Worm (Caenorhabditis elegans) whole organism, young adult: ENCODE results near the gene smc-5.

Source experiments
- B0035.1 ChIP-seq: sonication (generic microtip); optimal IDR thresholded peaks from 2 replicates; lab custom pipeline; 2016; ENCODE audit warnings: missing genetic modification characterization, mild to moderate bottlenecking, missing compliant biosample characterization, missing genotype, missing genetic modification reagents
- C06A6.2 ChIP-seq: fragments of 200-800 bp; sonication (Bioruptor generic); conservative IDR thresholded peaks from 2 replicates; pipeline ENCODE4 v1.3.6; 2022; ENCODE audit warnings: missing genetic modification characterization, missing compliant biosample characterization
- F23B12.7 ChIP-seq: sonication (generic microtip); optimal IDR thresholded peaks from 2 replicates; lab custom pipeline; 2017; ENCODE audit warnings: missing genetic modification characterization, mild to moderate bottlenecking, missing compliant biosample characterization, antibody characterized with exemption, moderate library complexity; ENCODE audit not compliant: insufficient read depth
- F33H1.4 ChIP-seq: fragments of 200-800 bp; sonication (Bioruptor generic); IDR thresholded peaks from 2 replicates; pipeline ENCODE4 v1.3.6; 2022; ENCODE audit warnings: missing genetic modification reagents, missing genetic modification characterization, missing compliant biosample characterization
- F57A8.1 ChIP-seq: fragments of 200-800 bp; sonication (Bioruptor generic); optimal IDR thresholded peaks from 2 replicates; lab custom pipeline; 2018; ENCODE audit warnings: mild to moderate bottlenecking, missing genetic modification characterization, moderate library complexity, missing compliant biosample characterization
- T07F8.4 ChIP-seq: sonication (generic microtip); optimal IDR thresholded peaks from 2 replicates; lab custom pipeline; 2016; ENCODE audit warnings: mild to moderate bottlenecking, missing genetic modification characterization, moderate library complexity, missing compliant biosample characterization
- T26A5.8 ChIP-seq: sonication (generic microtip); optimal IDR thresholded peaks from 2 replicates; lab custom pipeline; 2016; ENCODE audit warnings: missing genetic modification characterization, missing compliant biosample characterization
- Y53F4B.3 ChIP-seq: fragments of 200-800 bp; sonication (Bioruptor generic); IDR thresholded peaks from 2 replicates; pipeline ENCODE4 v1.3.6; 2022; ENCODE audit warnings: missing genetic modification reagents, missing genetic modification characterization, missing compliant biosample characterization
- Y53G8AR.9 ChIP-seq: fragments of 200-800 bp; sonication (Bioruptor generic); conservative IDR thresholded peaks from 2 replicates; pipeline ENCODE4 v1.3.6; 2022; ENCODE audit warnings: missing genetic modification reagents, missing genetic modification characterization, missing compliant biosample characterization
- Y95B8A.8 ChIP-seq: fragments of 200-800 bp; sonication (Bioruptor generic); IDR thresholded peaks from 2 replicates; pipeline ENCODE4 v1.3.6; 2022; ENCODE audit warnings: missing genetic modification reagents, missing genetic modification characterization, missing compliant biosample characterization
- akir-1 ChIP-seq: fragments of 200-800 bp; sonication (Bioruptor generic); optimal IDR thresholded peaks from 2 replicates; lab custom pipeline; 2018; ENCODE audit warnings: mild to moderate bottlenecking, missing genetic modification characterization, moderate library complexity, missing compliant biosample characterization
- attf-3 ChIP-seq: fragments of 200-800 bp; sonication (Bioruptor generic); conservative IDR thresholded peaks from 2 replicates; pipeline ENCODE4 v1.3.6; 2022; ENCODE audit warnings: missing genetic modification reagents, missing genetic modification characterization, missing compliant biosample characterization
- bed-1 ChIP-seq: fragments of 200-800 bp; sonication (Bioruptor generic); IDR thresholded peaks from 2 replicates; pipeline ENCODE4 v1.3.6; 2022; ENCODE audit warnings: missing genetic modification reagents, missing genetic modification characterization, missing compliant biosample characterization
- bed-2 ChIP-seq: fragments of 200-800 bp; sonication (Bioruptor generic); IDR thresholded peaks from 2 replicates; pipeline ENCODE4 v1.3.6; 2022; ENCODE audit warnings: missing genetic modification reagents, missing genetic modification characterization, missing compliant biosample characterization
- cebp-1 ChIP-seq, 2 experiments: fragments of 200-800 bp in 1 of 2; sonication (Bioruptor generic) in 1 of 2; sonication (generic microtip) in 1 of 2; IDR thresholded peaks in 1 of 2; optimal IDR thresholded peaks in 1 of 2; 2 replicates each; pipeline versions ENCODE4 v1.3.6 to Lab custom; 2017 to 2022; ENCODE audit warnings: missing compliant biosample characterization in 2 of 2, missing genetic modification characterization in 2 of 2, mild to moderate bottlenecking in 1 of 2, missing genetic modification reagents in 1 of 2, moderate library complexity in 1 of 2
- ceh-27 ChIP-seq: fragments of 200-800 bp; sonication (Bioruptor generic); optimal IDR thresholded peaks from 2 replicates; lab custom pipeline; 2018; ENCODE audit warnings: mild to moderate bottlenecking, missing genetic modification characterization, moderate library complexity, missing compliant biosample characterization
- ceh-40 ChIP-seq: fragments of 200-800 bp; sonication (Bioruptor generic); IDR thresholded peaks from 2 replicates; pipeline ENCODE4 v1.3.6; 2022; ENCODE audit warnings: missing genetic modification characterization, missing compliant biosample characterization
- ceh-58 ChIP-seq: fragments of 200-800 bp; sonication (Bioruptor generic); IDR thresholded peaks from 2 replicates; pipeline ENCODE4 v1.3.6; 2022; ENCODE audit warnings: missing genetic modification characterization, missing compliant biosample characterization
- ceh-91 ChIP-seq: fragments of 200-800 bp; sonication (Bioruptor generic); IDR thresholded peaks from 2 replicates; pipeline ENCODE4 v1.3.6; 2022; ENCODE audit warnings: missing genetic modification reagents, missing genetic modification characterization, missing compliant biosample characterization
- dpff-1 ChIP-seq: sonication (generic microtip); optimal IDR thresholded peaks from 2 replicates; lab custom pipeline; 2017; ENCODE audit warnings: mild to moderate bottlenecking, missing genetic modification characterization, missing compliant biosample characterization
- dpl-1 ChIP-seq: fragments of 150-350 bp; optimal IDR thresholded peaks from 2 replicates; lab custom pipeline; 2014; ENCODE audit warnings: missing biosample characterization, missing genetic modification reagents, missing genetic modification characterization
- egl-18 ChIP-seq: fragments of 200-800 bp; sonication (Bioruptor generic); IDR thresholded peaks from 2 replicates; pipeline ENCODE4 v1.3.6; 2022; ENCODE audit warnings: missing genetic modification reagents, missing genetic modification characterization, missing compliant biosample characterization
- egl-44 ChIP-seq: fragments of 200-800 bp; sonication (Bioruptor generic); IDR thresholded peaks from 2 replicates; pipeline ENCODE4 v1.3.6; 2022; ENCODE audit warnings: missing genetic modification reagents, missing genetic modification characterization, missing compliant biosample characterization
- egrh-3 ChIP-seq: fragments of 200-800 bp; sonication (Bioruptor generic); IDR thresholded peaks from 2 replicates; pipeline ENCODE4 v1.3.6; 2022; ENCODE audit warnings: missing genetic modification reagents, missing genetic modification characterization, missing compliant biosample characterization
- ets-4 ChIP-seq: fragments of 200-800 bp; sonication (Bioruptor generic); optimal IDR thresholded peaks from 2 replicates; lab custom pipeline; 2018; ENCODE audit warnings: mild to moderate bottlenecking, missing genetic modification characterization, missing compliant biosample characterization
- fkh-3 ChIP-seq: sonication (generic microtip); optimal IDR thresholded peaks from 2 replicates; lab custom pipeline; 2016; ENCODE audit warnings: mild to moderate bottlenecking, missing genetic modification characterization, missing compliant biosample characterization
- him-1 ChIP-seq: sonication (generic microtip); optimal IDR thresholded peaks from 2 replicates; lab custom pipeline; 2016; ENCODE audit warnings: missing genotype, missing genetic modification reagents, missing genetic modification characterization, missing compliant biosample characterization
- hlh-26 ChIP-seq: fragments of 200-800 bp; sonication (Bioruptor generic); conservative IDR thresholded peaks from 2 replicates; pipeline ENCODE4 v1.3.6; 2022; ENCODE audit warnings: missing genetic modification reagents, missing genetic modification characterization, missing compliant biosample characterization
- hmg-20 ChIP-seq: fragments of 200-800 bp; sonication (Bioruptor generic); IDR thresholded peaks from 2 replicates; pipeline ENCODE4 v1.3.6; 2022; ENCODE audit warnings: missing genetic modification reagents, missing genetic modification characterization, missing compliant biosample characterization
- lin-54 ChIP-seq: fragments of 200-800 bp; sonication (Bioruptor generic); optimal IDR thresholded peaks from 2 replicates; lab custom pipeline; 2018; ENCODE audit warnings: mild to moderate bottlenecking, missing genetic modification characterization, missing compliant biosample characterization
- madf-10 ChIP-seq: sonication (generic microtip); optimal IDR thresholded peaks from 2 replicates; lab custom pipeline; 2016; ENCODE audit warnings: mild to moderate bottlenecking, missing genetic modification characterization, missing compliant biosample characterization
- madf-6 ChIP-seq: fragments of 200-800 bp; sonication (Bioruptor generic); IDR thresholded peaks from 2 replicates; pipeline ENCODE4 v1.3.6; 2022; ENCODE audit warnings: missing genetic modification reagents, missing genetic modification characterization, missing compliant biosample characterization
- mcd-1 ChIP-seq: fragments of 200-800 bp; sonication (Bioruptor generic); IDR thresholded peaks from 2 replicates; pipeline ENCODE4 v1.3.6; 2022; ENCODE audit warnings: missing genetic modification reagents, missing genetic modification characterization, missing compliant biosample characterization
- mel-28 ChIP-seq: sonication (generic microtip); optimal IDR thresholded peaks from 2 replicates; lab custom pipeline; 2016; ENCODE audit warnings: borderline replicate concordance, mild to moderate bottlenecking, missing genetic modification characterization, missing compliant biosample characterization
- nfya-2 ChIP-seq: fragments of 200-800 bp; sonication (Bioruptor generic); IDR thresholded peaks from 2 replicates; pipeline ENCODE4 v1.3.6; 2022; ENCODE audit warnings: missing genetic modification reagents, missing genetic modification characterization, missing compliant biosample characterization
- nfyb-1 ChIP-seq: fragments of 200-800 bp; sonication (Bioruptor generic); IDR thresholded peaks from 2 replicates; pipeline ENCODE4 v1.3.6; 2022; ENCODE audit warnings: missing genetic modification reagents, missing genetic modification characterization, missing compliant biosample characterization
- nhr-179 ChIP-seq: sonication (generic microtip); optimal IDR thresholded peaks from 2 replicates; lab custom pipeline; 2016; ENCODE audit warnings: mild to moderate bottlenecking, missing genetic modification characterization, missing compliant biosample characterization
- pha-4 ChIP-seq: fragments of 150-350 bp; sonication (generic microtip); optimal IDR thresholded peaks from 2 replicates; lab custom pipeline; 2014; ENCODE audit warnings: missing biosample characterization, missing genetic modification reagents, missing genetic modification characterization
- rcor-1 ChIP-seq: fragments of 200-800 bp; sonication (Bioruptor generic); IDR thresholded peaks from 2 replicates; pipeline ENCODE4 v1.3.6; 2022; ENCODE audit warnings: missing genetic modification reagents, missing genetic modification characterization, missing compliant biosample characterization
- rec-8 ChIP-seq, 2 experiments: sonication (generic microtip); optimal IDR thresholded peaks; 2 replicates each; lab custom pipeline; 2016; ENCODE audit warnings: mild to moderate bottlenecking in 2 of 2, missing genetic modification characterization in 2 of 2, missing genetic modification reagents in 2 of 2, missing genotype in 2 of 2, missing biosample characterization in 1 of 2, missing compliant biosample characterization in 1 of 2, moderate library complexity in 1 of 2
- sea-2 ChIP-seq: fragments of 200-800 bp; sonication (Bioruptor generic); IDR thresholded peaks from 2 replicates; pipeline ENCODE4 v1.3.6; 2022; ENCODE audit warnings: missing genetic modification characterization, missing compliant biosample characterization
- snpc-4 ChIP-seq, 5 experiments: fragments of 150-350 bp in 1 of 5; sonication (generic microtip) in 4 of 5; optimal IDR thresholded peaks; 2 replicates each; lab custom pipeline; 2014 to 2018; ENCODE audit warnings: missing genetic modification characterization in 5 of 5, missing biosample characterization in 3 of 5, antibody characterized with exemption in 2 of 5, mild to moderate bottlenecking in 2 of 5, missing compliant biosample characterization in 2 of 5, missing genotype in 2 of 5, moderate library complexity in 2 of 5, missing genetic modification reagents in 1 of 5
- sptf-2 ChIP-seq: fragments of 200-800 bp; sonication (Bioruptor generic); optimal IDR thresholded peaks from 2 replicates; lab custom pipeline; 2018; ENCODE audit warnings: mild to moderate bottlenecking, missing genetic modification characterization, missing compliant biosample characterization
- tbp1 ChIP-seq: fragments of 200-800 bp; sonication (Bioruptor generic); optimal IDR thresholded peaks from 2 replicates; lab custom pipeline; 2018; ENCODE audit warnings: mild to moderate bottlenecking, missing genetic modification characterization, missing compliant biosample characterization
- unc-130 ChIP-seq: sonication (generic microtip); optimal IDR thresholded peaks from 2 replicates; lab custom pipeline; 2016; ENCODE audit warnings: missing genetic modification reagents, missing genetic modification characterization, missing compliant biosample characterization
- ztf-18 ChIP-seq: sonication (generic microtip); optimal IDR thresholded peaks from 2 replicates; lab custom pipeline; 2016; ENCODE audit warnings: missing genotype, mild to moderate bottlenecking, missing genetic modification characterization, missing compliant biosample characterization
- ztf-6 ChIP-seq: fragments of 200-800 bp; sonication (Bioruptor generic); IDR thresholded peaks from 2 replicates; pipeline ENCODE4 v1.3.6; 2022; ENCODE audit warnings: missing genetic modification reagents, missing genetic modification characterization, missing compliant biosample characterization

smc-5 gene

DNA sequence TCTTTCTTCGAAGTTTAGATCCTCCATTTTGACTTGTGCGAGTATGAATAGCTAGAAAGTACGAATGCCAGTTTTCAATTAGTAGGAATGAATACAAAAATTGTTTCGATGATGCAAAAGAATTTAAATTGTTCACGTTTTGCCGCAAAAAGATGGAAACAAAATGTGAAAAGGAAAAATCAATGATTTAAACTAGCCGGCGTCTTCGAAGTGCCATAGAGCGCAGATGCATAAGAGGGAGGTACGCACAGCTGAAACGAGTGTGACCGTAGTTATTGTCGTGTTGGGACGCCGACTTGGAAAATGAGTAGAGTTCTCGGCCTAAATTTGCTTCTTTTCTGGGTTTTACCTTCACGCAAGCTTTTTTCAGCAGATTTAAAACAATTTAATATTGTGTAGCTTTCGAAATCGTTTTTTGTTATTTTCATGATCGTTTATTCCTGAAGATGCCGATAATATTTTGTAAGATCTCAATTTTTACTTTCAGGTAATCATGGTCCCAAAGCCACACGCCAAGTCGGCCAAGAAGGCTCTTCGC is 6.7 kb upstream of the smc-5 start, which contains the start of the genes ify-1 and rpl-22 (continued):
- TF ChIP-seq T26A5.8 (tag; lab: Kevin White, UChicago), result no peak
- TF ChIP-seq hmg-20 (GFP tag; lab: Robert Waterston, UW), result peak; percentile 48; the same call in 1 of the 2 replicates
- no peak for TF ChIP-seq sea-2
- TF ChIP-seq nhr-179 (tag; lab: Kevin White, UChicago), result no peak
- TF ChIP-seq F57A8.1 (GFP tag; lab: Kevin White, UChicago), result no peak
- peak; percentile 56 for TF ChIP-seq madf-10 (tag; lab: Kevin White, UChicago)
- no peak for TF ChIP-seq ets-4
- no peak for TF ChIP-seq B0035.1 (tag; lab: Kevin White, UChicago)
- TF ChIP-seq lin-54 (GFP tag; lab: Kevin White, UChicago), result peak; percentile 92
- no peak for TF ChIP-seq bed-2 (GFP tag; lab: Robert Waterston, UW)
- TF ChIP-seq dpff-1, result no peak
- no peak for TF ChIP-seq unc-130 (GFP tag; lab: Kevin White, UChicago)
- TF ChIP-seq egl-44 (GFP tag; lab: Robert Waterston, UW), result no peak
- no peak for TF ChIP-seq akir-1
- TF ChIP-seq hlh-26, result no peak
- TF ChIP-seq T07F8.4, result no peak
- peak; percentile 79 for TF ChIP-seq F23B12.7 (tag; lab: Kevin White, UChicago)
- TF ChIP-seq madf-6, result peak; percentile 94
- TF ChIP-seq mel-28, result no peak
- TF ChIP-seq attf-3 (GFP tag; lab: Robert Waterston, UW), result peak; percentile 65
- peak; percentile 82 for TF ChIP-seq dpl-1
- no peak for TF ChIP-seq nfya-2
- no peak for TF ChIP-seq ceh-58 (GFP tag; lab: Robert Waterston, UW)
- TF ChIP-seq ceh-40, result no peak
- TF ChIP-seq F33H1.4 (GFP tag; lab: Robert Waterston, UW), result peak; percentile 96
- 0 out of 2 replicates have a peak, but pooled peaks have one; percentile 54 for TF ChIP-seq Y95B8A.8 (GFP tag; lab: Robert Waterston, UW)
- peak; percentile 54 for TF ChIP-seq pha-4 (tag; lab: Kevin White, UChicago)
- no peak for TF ChIP-seq him-1 (tag; lab: Kevin White, UChicago)
- peak; percentile 52; the same call in 1 of the 2 replicates for TF ChIP-seq Y53G8AR.9 (GFP tag; lab: Robert Waterston, UW)
- TF ChIP-seq ceh-27 (GFP tag; lab: Kevin White, UChicago), result peak; percentile 92
- no peak for TF ChIP-seq sptf-2 (GFP tag; lab: Kevin White, UChicago)
- TF ChIP-seq fkh-3 (tag; lab: Kevin White, UChicago), result no peak
- no peak for TF ChIP-seq C06A6.2 (GFP tag; lab: Robert Waterston, UW)
- TF ChIP-seq tbp1 (GFP tag; lab: Kevin White, UChicago), result peak; percentile 73
- TF ChIP-seq rcor-1, result peak; percentile 89
- TF ChIP-seq mcd-1 (GFP tag; lab: Robert Waterston, UW), result peak; percentile 98
- TF ChIP-seq rec-8 (tag; optimal IDR thresholded peaks at IDR 0.05; lab: Kevin White, UChicago), result no peak
- peak; percentile 77 for TF ChIP-seq egrh-3 (GFP tag; lab: Robert Waterston, UW)
- peak; percentile 77 for TF ChIP-seq nfyb-1
- TF ChIP-seq cebp-1 (GFP tag; IDR thresholded peaks at IDR 0.05; lab: Robert Waterston, UW), result no peak
- peak; percentile 76 for TF ChIP-seq cebp-1 (tag; optimal IDR thresholded peaks at IDR 0.05; lab: Kevin White, UChicago)
- TF ChIP-seq egl-18 (GFP tag; lab: Robert Waterston, UW), result no peak
- TF ChIP-seq bed-1 (GFP tag; lab: Robert Waterston, UW), result no peak
- peak; percentile 78 for TF ChIP-seq snpc-4 (GFP tag; optimal IDR thresholded peaks at IDR 0.05; lab: Kevin White, UChicago)
- TF ChIP-seq snpc-4 (tag; optimal IDR thresholded peaks at IDR 0.05; lab: Kevin White, UChicago), result peak; percentile 89 to 92 (median 90)
- peak; percentile 89 for TF ChIP-seq ceh-91
- no peak for TF ChIP-seq Y53F4B.3
- TF ChIP-seq ztf-18 (tag; lab: Kevin White, UChicago), result peak; percentile 63
- TF ChIP-seq ztf-6 (GFP tag; lab: Robert Waterston, UW), result no peak
